Fruit fly (Drosophila melanogaster) whole organism, embryonic: ENCODE data around the gene Tasp1.
A peak's percentile ranks its signal among the peaks of the same experiment; 100 is the strongest.

Source experiments
- CG3995 ChIP-seq: fragments of 200-800 bp; sonication (Bioruptor generic); optimal IDR thresholded peaks from 3 replicates; lab custom pipeline; 2016; ENCODE audit warnings: missing biosample characterization, missing genetic modification characterization
- CG7963 ChIP-seq: fragments of 200-800 bp; sonication (Bioruptor generic); IDR thresholded peaks from 3 replicates; pipeline ENCODE4 v1.3.6; 2022; ENCODE audit warnings: missing biosample characterization, missing genetic modification characterization; ENCODE audit not compliant: partially characterized antibody
- cad ChIP-seq: fragments of >200 bp; optimal IDR thresholded peaks from 2 replicates; lab custom pipeline; 2017; ENCODE audit warnings: missing biosample characterization, missing genetic modification characterization
- dati ChIP-seq: fragments of 200-800 bp; sonication (Bioruptor generic); IDR thresholded peaks from 2 replicates; pipeline ENCODE4 v1.3.6; 2022; ENCODE audit warnings: missing biosample characterization, missing genetic modification characterization
- kay ChIP-seq: fragments of 200-800 bp; sonication (Bioruptor generic); optimal IDR thresholded peaks from 2 replicates; lab custom pipeline; 2016; ENCODE audit warnings: missing biosample characterization, missing genetic modification characterization
- onecut ChIP-seq: fragments of 200-800 bp; sonication (Bioruptor generic); IDR thresholded peaks from 2 replicates; pipeline ENCODE4 v1.3.6; 2022; ENCODE audit warnings: missing biosample characterization, missing genetic modification characterization
- unpg ChIP-seq: fragments of 200-800 bp; sonication (Bioruptor generic); optimal IDR thresholded peaks from 3 replicates; lab custom pipeline; 2018; ENCODE audit warnings: missing biosample characterization, mild to moderate bottlenecking, missing genetic modification characterization, moderate library complexity
- usp ChIP-seq: fragments of >200 bp; optimal IDR thresholded peaks from 2 replicates; lab custom pipeline; 2017; ENCODE audit warnings: missing biosample characterization, missing genetic modification characterization

dm6 chr3L:16131264-16132066 is 44.1 kb upstream of the Tasp1 start, which contains the start of the genes Trs20 and elg1:
- TF ChIP-seq CG3995 (GFP tag; lab: Kevin White, UChicago) = no peak
- TF ChIP-seq kay (GFP tag; lab: Kevin White, UChicago) = no peak
- TF ChIP-seq dati = no peak
- TF ChIP-seq usp (GFP tag; lab: Kevin White, UChicago) = no peak
- no peak for TF ChIP-seq cad
- 0 out of 2 replicates have a peak, but pooled peaks have one; percentile 33 for TF ChIP-seq onecut (GFP tag; lab: Robert Waterston, UW)
- TF ChIP-seq CG7963 (GFP tag; lab: Robert Waterston, UW) = no peak
- peak; percentile 30 for TF ChIP-seq unpg (GFP tag; lab: Kevin White, UChicago)
